Worm (Caenorhabditis elegans): Measurements from ENCODE around the gene F41G3.10.

DNA sequence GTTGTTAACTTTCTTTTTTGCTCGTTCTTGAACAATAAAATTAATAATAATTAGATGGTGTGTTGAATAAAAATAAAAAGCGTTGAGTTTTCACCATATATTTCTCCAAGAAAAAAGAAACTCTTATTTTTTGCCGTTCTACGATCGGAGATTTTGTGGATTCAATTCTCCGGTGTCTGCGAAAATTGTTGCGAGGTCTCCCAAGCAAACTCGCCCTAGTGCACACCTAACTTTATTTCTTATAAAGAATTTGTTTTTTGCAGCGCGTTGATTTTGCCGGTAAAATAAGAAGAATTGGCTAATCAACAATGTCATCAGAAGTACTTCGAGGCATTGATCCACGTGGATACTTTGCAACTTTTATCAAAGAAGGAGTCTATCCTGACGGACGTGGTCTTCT, 7.9 kb downstream of the F41G3.10 start, which contains the start of gene exos-8:
- TF ChIP-seq snpc-4 (GFP tag; optimal IDR thresholded peaks at IDR 0.05) (no peak), snpc-4 (tag; optimal IDR thresholded peaks at IDR 0.05) (no peak), hlh-12 (tag; optimal IDR thresholded peaks at IDR 0.05) (no peak), Y67H2A.10 (GFP tag; conservative IDR thresholded peaks at IDR 0.05) (no peak), nfya-1 (tag; optimal IDR thresholded peaks at IDR 0.05; ENCODE audit: borderline replicate concordance, insufficient read depth) (no peak), unc-62 (GFP tag; optimal IDR thresholded peaks at IDR 0.05) (no peak), lin-54 (GFP tag; optimal IDR thresholded peaks at IDR 0.05) (peak; percentile 40), ceh-58 (GFP tag; IDR thresholded peaks at IDR 0.05) (no peak), pha-4 (tag; optimal IDR thresholded peaks at IDR 0.05) (no peak)

Measured in whole organism, young adult.